Worm (Caenorhabditis elegans) whole organism, midembryonic: ENCODE results near the gene B0361.14.
A peak's percentile ranks its signal among the peaks of the same experiment; 100 is the strongest.

ENCODE experiments used
- T22C8.4 ChIP-seq: fragments of 200-800 bp; sonication (Bioruptor generic); IDR thresholded peaks from 2 replicates; pipeline ENCODE4 v1.3.6; 2022; ENCODE audit warnings: missing genetic modification characterization, missing compliant biosample characterization
- cog-1 ChIP-seq: sonication (generic microtip); optimal IDR thresholded peaks from 2 replicates; lab custom pipeline; 2016; ENCODE audit warnings: missing genetic modification characterization, missing compliant biosample characterization
- flt-1 ChIP-seq: fragments of 200-800 bp; sonication (Bioruptor generic); IDR thresholded peaks from 2 replicates; pipeline ENCODE4 v1.3.6; 2022; ENCODE audit warnings: missing genetic modification characterization, missing compliant biosample characterization
- klf-2 ChIP-seq: fragments of 200-800 bp; sonication (Bioruptor generic); conservative IDR thresholded peaks from 2 replicates; pipeline ENCODE4 v1.3.6; 2022; ENCODE audit warnings: missing genetic modification reagents, missing genetic modification characterization, missing compliant biosample characterization
- med-1 ChIP-seq: sonication (generic microtip); optimal IDR thresholded peaks from 2 replicates; lab custom pipeline; 2017; ENCODE audit warnings: missing genetic modification characterization, mild to moderate bottlenecking, missing compliant biosample characterization, antibody characterized with exemption, missing genetic modification reagents; ENCODE audit not compliant: insufficient read depth
- ref-1 ChIP-seq: fragments of 200-800 bp; sonication (Bioruptor generic); conservative IDR thresholded peaks from 2 replicates; pipeline ENCODE4 v1.3.6; 2022; ENCODE audit warnings: missing genetic modification reagents, missing genetic modification characterization, missing compliant biosample characterization
- tab-1 ChIP-seq: fragments of 200-800 bp; sonication (Bioruptor generic); IDR thresholded peaks from 2 replicates; pipeline ENCODE4 v1.3.6; 2022; ENCODE audit warnings: missing genetic modification characterization, missing compliant biosample characterization
- ztf-23 ChIP-seq: fragments of 200-800 bp; sonication (Bioruptor generic); IDR thresholded peaks from 2 replicates; pipeline ENCODE4 v1.3.6; 2022; ENCODE audit warnings: missing genetic modification reagents, missing genetic modification characterization, missing compliant biosample characterization
- ztf-29 ChIP-seq: fragments of 200-800 bp; sonication (Bioruptor generic); IDR thresholded peaks from 2 replicates; pipeline ENCODE4 v1.3.6; 2022; ENCODE audit warnings: missing genetic modification reagents, missing genetic modification characterization, missing compliant biosample characterization

The B0361.14 gene

DNA sequence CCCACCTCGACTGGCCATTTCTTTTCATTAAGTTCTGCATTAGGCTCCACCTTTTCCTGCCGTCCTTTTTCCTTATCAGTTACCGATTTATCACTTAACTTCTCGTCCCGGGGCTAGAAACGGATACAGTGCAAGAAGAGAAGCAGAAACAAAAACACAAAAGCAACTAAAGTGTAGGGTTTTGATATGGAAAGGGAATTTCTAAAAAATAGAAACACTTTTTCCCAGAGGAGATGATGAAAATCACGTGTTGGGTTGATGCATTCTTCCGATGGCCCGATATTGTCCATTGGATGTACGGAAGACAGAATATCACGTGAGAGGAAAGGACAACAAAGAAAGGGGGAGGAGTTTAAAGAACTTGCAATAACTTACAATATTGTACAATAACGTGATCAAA lies 26.5 kb downstream of the B0361.14 start:
- TF ChIP-seq klf-2, result no peak
- TF ChIP-seq ztf-23 (GFP tag; lab: Robert Waterston, UW), result no peak
- TF ChIP-seq ref-1, result no peak
- TF ChIP-seq med-1 (GFP tag; lab: Kevin White, UChicago), result no peak
- TF ChIP-seq tab-1 (GFP tag; lab: Robert Waterston, UW), result no peak
- no peak for TF ChIP-seq cog-1

DNA sequence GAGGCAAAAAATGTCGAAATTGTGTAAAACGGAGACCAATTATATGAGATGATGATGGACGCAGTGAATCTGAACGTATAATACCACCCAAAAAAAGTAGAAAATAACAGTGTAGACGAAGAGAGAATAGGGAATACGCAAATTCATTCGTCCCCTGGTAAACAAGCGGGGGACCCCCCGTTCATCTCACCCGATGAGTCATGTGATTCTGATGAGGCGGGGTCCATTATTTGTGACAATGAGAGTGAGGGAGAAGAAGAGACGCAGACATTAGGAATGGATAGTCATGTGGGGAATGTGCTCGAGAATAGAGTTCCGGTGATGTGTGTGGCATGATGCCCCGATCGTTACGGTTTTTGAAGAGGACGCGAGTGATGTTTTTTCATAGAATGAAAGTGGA lies 27.2 kb downstream of the B0361.14 start:
- TF ChIP-seq flt-1 (0 out of 2 replicates have a peak, but pooled peaks have one; percentile 46), T22C8.4 (GFP tag; lab: Robert Waterston, UW) (no peak), cog-1 (peak; percentile 15)

DNA sequence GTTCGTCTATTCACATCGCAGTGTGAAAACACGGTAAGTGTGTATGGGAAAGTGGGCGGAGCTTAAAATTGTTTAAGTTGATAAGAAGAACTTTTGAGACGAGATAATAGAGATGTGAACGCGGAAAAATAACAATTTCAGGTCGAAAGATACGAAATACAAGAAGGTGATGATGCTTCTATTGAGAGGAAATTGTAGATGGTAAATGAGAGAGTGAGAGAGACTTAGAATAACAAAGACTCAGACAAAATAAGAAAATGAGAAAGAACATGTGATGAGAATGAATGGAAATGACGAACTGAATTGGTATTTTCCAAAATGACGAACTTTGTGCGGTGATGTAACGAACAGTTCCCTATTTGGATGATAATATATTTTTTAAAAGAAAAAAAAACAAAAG lies 28.2 kb downstream of the B0361.14 start:
- TF ChIP-seq med-1 (GFP tag; lab: Kevin White, UChicago) (no peak), ref-1 (no peak)

- no peak for TF ChIP-seq flt-1
- TF ChIP-seq klf-2, result no peak
- TF ChIP-seq ztf-29 (GFP tag; lab: Robert Waterston, UW), result no peak
- no peak for TF ChIP-seq tab-1 (GFP tag; lab: Robert Waterston, UW)
- no peak for TF ChIP-seq ref-1
- TF ChIP-seq med-1 (GFP tag; lab: Kevin White, UChicago), result no peak
- no peak for TF ChIP-seq cog-1
- no peak for TF ChIP-seq T22C8.4 (GFP tag; lab: Robert Waterston, UW)
- no peak for TF ChIP-seq ztf-23 (GFP tag; lab: Robert Waterston, UW)
These were observed 36.3 kb downstream of the B0361.14 start for ce11 chrIII:7263028-7263427.

DNA sequence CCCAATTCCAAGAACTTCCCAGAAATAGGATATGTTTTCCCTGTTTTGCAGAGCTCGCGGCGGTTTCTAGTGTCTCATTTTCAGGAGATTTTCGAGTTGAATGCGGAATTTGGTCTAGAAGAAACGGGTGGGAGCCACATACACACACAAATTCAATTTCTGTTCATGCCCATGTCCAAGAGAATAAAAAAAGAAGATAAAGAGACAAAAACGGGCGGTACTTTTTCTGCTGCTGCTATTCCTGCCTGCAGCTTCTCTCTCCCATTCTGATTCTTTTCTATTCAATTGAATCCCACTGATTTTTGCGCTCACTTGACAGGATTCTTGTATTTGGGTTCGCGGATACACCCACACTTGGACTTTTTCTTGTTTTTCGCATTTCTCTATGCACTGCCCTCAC lies 36.7 kb downstream of the B0361.14 start:
- no peak for TF ChIP-seq med-1 (GFP tag; lab: Kevin White, UChicago)
- no peak for TF ChIP-seq tab-1 (GFP tag; lab: Robert Waterston, UW)
- TF ChIP-seq flt-1, result no peak
- no peak for TF ChIP-seq cog-1
- TF ChIP-seq ztf-23 (GFP tag; lab: Robert Waterston, UW), result no peak
- no peak for TF ChIP-seq ztf-29 (GFP tag; lab: Robert Waterston, UW)
- no peak for TF ChIP-seq T22C8.4 (GFP tag; lab: Robert Waterston, UW)
- no peak for TF ChIP-seq klf-2
- no peak for TF ChIP-seq ref-1

ce11 chrIII:7258931-7259330 lies 40.4 kb downstream of the B0361.14 start, which contains the start of gene B0361.4:
TSS of gene B0361.4 (plus strand) at chrIII:7258991.
- TF ChIP-seq tab-1 (GFP tag; lab: Robert Waterston, UW) (no peak), med-1 (GFP tag; lab: Kevin White, UChicago) (no peak), klf-2 (no peak), flt-1 (no peak), ztf-23 (GFP tag; lab: Robert Waterston, UW) (no peak), cog-1 (no peak), ref-1 (no peak), ztf-29 (GFP tag; lab: Robert Waterston, UW) (no peak), T22C8.4 (GFP tag; lab: Robert Waterston, UW) (no peak)

DNA sequence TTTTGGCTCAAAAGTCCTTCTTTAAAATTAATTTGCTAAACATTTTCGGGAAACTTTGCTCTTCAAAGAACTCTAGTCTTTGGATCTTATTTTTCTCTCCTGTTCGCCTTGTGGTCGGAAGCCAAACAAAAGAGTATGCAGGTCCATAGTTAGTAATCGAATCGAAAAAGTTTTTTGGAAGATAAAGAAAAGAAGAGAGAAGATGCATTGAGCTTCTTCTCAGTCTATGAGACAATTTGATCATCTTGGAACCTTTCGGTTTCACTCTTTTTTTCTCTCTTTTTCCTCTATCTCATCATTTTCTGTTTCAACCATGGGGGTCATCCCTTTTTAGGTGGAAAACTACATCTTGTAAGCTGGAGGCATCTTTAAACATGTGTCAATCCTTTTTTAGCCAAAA lies 45.7 kb downstream of the B0361.14 start:
- no peak for TF ChIP-seq klf-2
- no peak for TF ChIP-seq cog-1
- TF ChIP-seq tab-1 (GFP tag; lab: Robert Waterston, UW), result no peak
- no peak for TF ChIP-seq med-1 (GFP tag; lab: Kevin White, UChicago)
- no peak for TF ChIP-seq ztf-23 (GFP tag; lab: Robert Waterston, UW)
- TF ChIP-seq ref-1, result no peak
- TF ChIP-seq ztf-29 (GFP tag; lab: Robert Waterston, UW), result no peak
- no peak for TF ChIP-seq flt-1
- TF ChIP-seq T22C8.4 (GFP tag; lab: Robert Waterston, UW), result no peak
